Worm (Caenorhabditis elegans) whole organism, L4/young adult: ENCODE measurements around the gene sri-66.

Experiments used
- dao-5 ChIP-seq: sonication (generic microtip); optimal IDR thresholded peaks from 2 replicates; lab custom pipeline; 2016; ENCODE audit warnings: missing genotype, missing genetic modification characterization, moderate library complexity, missing compliant biosample characterization
- him-1 ChIP-seq: sonication (generic microtip); optimal IDR thresholded peaks from 2 replicates; lab custom pipeline; 2016; ENCODE audit warnings: missing genotype, missing genetic modification reagents, missing genetic modification characterization, missing compliant biosample characterization

ce11 chrV:17021361-17021760 is 38.7 kb upstream of the sri-66 start, which contains the start of gene F49H6.12:
- TF ChIP-seq him-1 (no peak), dao-5 (tag; lab: Kevin White, UChicago) (no peak)
